Worm (Caenorhabditis elegans) whole organism, L3 larva: ENCODE results near the gene tbx-43.

ENCODE experiments used
- R02D3.7 ChIP-seq: fragments of 150-350 bp; optimal IDR thresholded peaks from 2 replicates; lab custom pipeline; 2014; ENCODE audit warnings: missing biosample characterization, missing genetic modification characterization
- ZK546.5 ChIP-seq: sonication (generic microtip); optimal IDR thresholded peaks from 2 replicates; lab custom pipeline; 2017; ENCODE audit warnings: missing biosample characterization, missing genetic modification characterization
- ceh-28 ChIP-seq: fragments of 150-350 bp; optimal IDR thresholded peaks from 2 replicates; lab custom pipeline; 2014; ENCODE audit warnings: missing biosample characterization, missing genetic modification reagents, missing genetic modification characterization
- ceh-82 ChIP-seq: fragments of 150-350 bp; optimal IDR thresholded peaks from 2 replicates; lab custom pipeline; 2014; ENCODE audit warnings: missing biosample characterization, missing genetic modification characterization
- ceh-9 ChIP-seq: sonication (generic microtip); optimal IDR thresholded peaks from 2 replicates; lab custom pipeline; 2018; ENCODE audit warnings: missing biosample characterization, missing genetic modification characterization
- daf-12 ChIP-seq: fragments of 150-350 bp; optimal IDR thresholded peaks from 2 replicates; lab custom pipeline; 2014; ENCODE audit warnings: missing biosample characterization, missing genetic modification reagents, missing genetic modification characterization
- egl-27 ChIP-seq: sonication (generic microtip); optimal IDR thresholded peaks from 4 replicates; lab custom pipeline; 2017; ENCODE audit warnings: missing biosample characterization, missing genetic modification reagents, missing genetic modification characterization
- egl-5 ChIP-seq: fragments of 150-350 bp; optimal IDR thresholded peaks from 2 replicates; lab custom pipeline; 2017; ENCODE audit warnings: missing biosample characterization, missing genetic modification reagents, missing genetic modification characterization, inconsistent platforms
- elt-2 ChIP-seq: sonication (generic microtip); optimal IDR thresholded peaks from 2 replicates; lab custom pipeline; 2016; ENCODE audit warnings: missing genetic modification reagents, mild to moderate bottlenecking, missing genetic modification characterization, missing compliant biosample characterization
- eor-1 ChIP-seq, 2 experiments: fragments of 150-350 bp; optimal IDR thresholded peaks; 2 replicates each; lab custom pipeline; 2014 to 2018; ENCODE audit warnings: missing biosample characterization in 2 of 2, missing genetic modification characterization in 2 of 2
- jun-1 ChIP-seq: fragments of 150-350 bp; optimal IDR thresholded peaks from 2 replicates; lab custom pipeline; 2014; ENCODE audit warnings: missing biosample characterization, missing genetic modification reagents, missing genetic modification characterization
- lin-39 ChIP-seq: fragments of 150-350 bp; optimal IDR thresholded peaks from 2 replicates; lab custom pipeline; 2018; ENCODE audit warnings: missing biosample characterization, missing genetic modification reagents, missing genetic modification characterization
- mdl-1 ChIP-seq: fragments of 150-350 bp; optimal IDR thresholded peaks from 2 replicates; lab custom pipeline; 2014; ENCODE audit warnings: missing biosample characterization, missing genetic modification characterization
- nfya-1 ChIP-seq: sonication (generic microtip); optimal IDR thresholded peaks from 2 replicates; lab custom pipeline; 2017; ENCODE audit warnings: missing genetic modification characterization, mild to moderate bottlenecking, missing compliant biosample characterization, antibody characterized with exemption, moderate library complexity; ENCODE audit not compliant: insufficient read depth
- nhr-11 ChIP-seq: fragments of 150-350 bp; optimal IDR thresholded peaks from 2 replicates; lab custom pipeline; 2014; ENCODE audit warnings: missing biosample characterization, missing genetic modification characterization
- nhr-12 ChIP-seq: fragments of 150-350 bp; optimal IDR thresholded peaks from 2 replicates; lab custom pipeline; 2014; ENCODE audit warnings: missing biosample characterization, missing genetic modification characterization
- nhr-23 ChIP-seq: fragments of 150-350 bp; optimal IDR thresholded peaks from 2 replicates; lab custom pipeline; 2014; ENCODE audit warnings: missing biosample characterization, missing genetic modification reagents, missing genetic modification characterization
- nhr-237 ChIP-seq: fragments of 150-350 bp; optimal IDR thresholded peaks from 2 replicates; lab custom pipeline; 2014; ENCODE audit warnings: missing biosample characterization, missing genetic modification characterization
- nhr-28 ChIP-seq: fragments of 150-350 bp; optimal IDR thresholded peaks from 2 replicates; lab custom pipeline; 2014; ENCODE audit warnings: missing biosample characterization, missing genetic modification characterization
- nhr-43 ChIP-seq: sonication (generic microtip); optimal IDR thresholded peaks from 2 replicates; lab custom pipeline; 2016; ENCODE audit warnings: mild to moderate bottlenecking, missing genetic modification characterization, missing compliant biosample characterization; ENCODE audit not compliant: poor library complexity, severe bottlenecking
- nhr-67 ChIP-seq: fragments of 150-350 bp; optimal IDR thresholded peaks from 2 replicates; lab custom pipeline; 2014; ENCODE audit warnings: missing biosample characterization, missing genetic modification characterization
- nhr-76 ChIP-seq: fragments of 150-350 bp; sonication (generic microtip); optimal IDR thresholded peaks from 5 replicates; lab custom pipeline; 2014; ENCODE audit warnings: missing biosample characterization, missing genetic modification characterization
- sea-2 ChIP-seq: fragments of 150-350 bp; sonication (generic microtip); optimal IDR thresholded peaks from 4 replicates; lab custom pipeline; 2014; ENCODE audit warnings: missing biosample characterization, missing genetic modification reagents, missing genetic modification characterization
- skn-1 ChIP-seq: fragments of 150-350 bp; optimal IDR thresholded peaks from 2 replicates; lab custom pipeline; 2014; ENCODE audit warnings: missing biosample characterization, missing genetic modification characterization
- tbx-2 ChIP-seq: sonication (generic microtip); optimal IDR thresholded peaks from 2 replicates; lab custom pipeline; 2016; ENCODE audit warnings: mild to moderate bottlenecking, missing genetic modification characterization, missing compliant biosample characterization
- unc-62 ChIP-seq: fragments of 150-350 bp; sonication (generic microtip); optimal IDR thresholded peaks from 4 replicates; lab custom pipeline; 2014; ENCODE audit warnings: missing biosample characterization, missing genetic modification reagents, missing genetic modification characterization
- zag-1 ChIP-seq: fragments of 150-350 bp; optimal IDR thresholded peaks from 2 replicates; lab custom pipeline; 2014; ENCODE audit warnings: missing biosample characterization, missing genetic modification characterization
- ztf-4 ChIP-seq: fragments of 150-350 bp; optimal IDR thresholded peaks from 2 replicates; lab custom pipeline; 2014; ENCODE audit warnings: missing biosample characterization, missing genetic modification characterization

Gene tbx-43

DNA sequence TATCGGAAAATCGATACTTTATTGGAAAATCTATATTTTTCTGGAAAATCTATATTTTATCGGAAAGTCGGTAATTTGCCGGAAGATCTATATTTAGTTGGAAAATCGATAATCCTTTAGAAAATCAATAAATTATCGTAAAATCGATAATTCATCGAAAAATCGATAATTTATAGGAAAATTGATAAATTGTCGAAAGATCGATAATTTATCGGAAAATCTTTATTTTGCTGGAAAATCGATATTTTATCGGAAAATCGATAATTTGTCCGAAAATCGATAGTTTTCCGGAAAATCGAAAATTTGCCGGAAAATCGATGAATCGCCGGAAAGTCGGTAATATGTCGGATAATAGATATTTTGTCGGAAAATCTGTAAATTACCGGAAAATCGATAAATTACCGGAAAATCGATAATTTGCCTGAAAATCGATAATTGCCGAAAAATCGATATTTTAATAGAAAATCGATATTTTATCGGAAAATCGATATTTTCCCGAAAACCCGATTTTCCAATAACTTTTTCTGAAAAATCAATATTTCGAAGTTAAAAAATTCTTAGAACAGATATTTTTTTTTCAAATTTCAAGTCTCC, 35.6 kb upstream of the tbx-43 start:
- TF ChIP-seq ceh-82 (tag; lab: Kevin White, UChicago) (no peak), ceh-28 (tag; lab: Kevin White, UChicago) (peak; percentile 99), nhr-67 (tag; lab: Kevin White, UChicago) (no peak)
- TF ChIP-seq, all 47 proteins: peak for 1

DNA sequence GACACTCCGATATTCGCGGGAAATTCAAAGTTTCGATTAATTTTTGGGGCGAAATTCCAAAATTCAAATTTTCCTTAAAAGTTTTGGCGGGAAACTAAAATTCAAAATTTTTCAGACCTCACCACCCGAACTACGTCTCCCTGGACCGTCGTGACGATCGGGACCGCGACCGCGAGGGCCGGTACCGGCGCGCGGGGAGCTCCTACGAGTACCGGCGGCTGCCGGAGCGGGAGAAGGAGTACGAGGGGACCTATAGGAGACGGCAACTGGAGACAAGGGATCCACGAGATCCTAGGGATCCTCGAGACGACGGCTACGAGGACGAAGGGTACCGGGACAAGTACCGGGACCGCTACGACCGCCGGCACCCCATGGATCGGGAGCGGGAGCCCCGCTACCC, 34.6 kb upstream of the tbx-43 start:
- TF ChIP-seq jun-1 (tag; lab: Kevin White, UChicago) (no peak), egl-27 (tag; lab: Kevin White, UChicago) (no peak)

DNA sequence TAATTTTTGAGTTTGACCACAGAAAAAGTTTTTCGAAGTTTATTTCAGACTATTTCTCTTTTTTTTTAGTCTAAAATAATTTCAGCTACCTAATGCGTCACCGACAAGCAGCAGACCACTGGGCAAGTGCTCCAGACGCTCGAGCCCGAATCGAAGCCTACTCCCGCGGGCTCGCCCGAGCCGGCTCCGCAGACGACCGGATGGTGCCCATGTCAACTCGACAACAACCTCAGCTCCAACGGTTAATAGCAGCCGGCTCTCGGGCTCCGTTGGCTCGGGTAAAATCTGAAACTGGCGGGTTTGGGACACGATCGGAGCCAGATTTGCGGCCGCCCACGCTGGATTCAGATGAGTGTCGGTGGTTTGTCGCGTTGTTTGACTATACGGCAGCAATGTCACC, 33.1 kb upstream of the tbx-43 start:
- no peak for TF ChIP-seq daf-12 (tag; lab: Kevin White, UChicago)
- TF ChIP-seq eor-1 (tag; optimal IDR thresholded peaks at IDR 0.05; lab: Kevin White, UChicago): no peak
- TF ChIP-seq ceh-82 (tag; lab: Kevin White, UChicago): no peak
- TF ChIP-seq nhr-237 (tag; lab: Kevin White, UChicago): no peak
- TF ChIP-seq ZK546.5 (tag; lab: Kevin White, UChicago): no peak
- no peak for TF ChIP-seq mdl-1
- no peak for TF ChIP-seq nhr-12 (tag; lab: Kevin White, UChicago)
- no peak for TF ChIP-seq lin-39 (tag; lab: Kevin White, UChicago)
- no peak for TF ChIP-seq jun-1 (tag; lab: Kevin White, UChicago)
- no peak for TF ChIP-seq nhr-23 (tag; lab: Kevin White, UChicago)
- TF ChIP-seq nhr-11: no peak
- no peak for TF ChIP-seq R02D3.7 (tag; lab: Kevin White, UChicago)
- TF ChIP-seq nhr-28 (tag; lab: Kevin White, UChicago): no peak
- no peak for TF ChIP-seq egl-27 (tag; lab: Kevin White, UChicago)
- TF ChIP-seq sea-2: no peak
- no peak for TF ChIP-seq unc-62
- no peak for TF ChIP-seq skn-1 (tag; lab: Kevin White, UChicago)
- TF ChIP-seq tbx-2 (tag; lab: Kevin White, UChicago): no peak
- TF ChIP-seq zag-1 (tag; lab: Kevin White, UChicago): no peak
- TF ChIP-seq egl-5 (tag; lab: Kevin White, UChicago): no peak

DNA sequence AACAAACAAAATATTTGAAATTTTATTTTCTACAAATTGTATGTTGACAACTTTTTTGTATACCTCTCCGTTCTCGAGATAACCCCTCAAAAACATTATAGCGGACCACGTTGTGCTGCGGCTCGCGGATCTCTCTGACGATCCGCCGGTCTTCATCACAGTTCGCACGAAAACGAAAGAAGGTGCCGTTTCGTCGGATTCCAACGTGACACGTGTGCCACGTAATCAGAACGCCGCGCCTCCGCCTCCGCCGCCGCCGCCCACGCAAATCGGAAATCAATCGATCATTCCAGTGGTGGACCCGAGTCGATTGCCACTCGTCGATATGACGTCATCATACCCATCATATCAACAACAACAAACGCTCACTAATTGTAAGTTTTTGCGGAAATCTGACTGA, 29.5 kb upstream of the tbx-43 start:
- no peak for TF ChIP-seq mdl-1
- no peak for TF ChIP-seq ztf-4 (tag; lab: Kevin White, UChicago)
- no peak for TF ChIP-seq nhr-43
- no peak for TF ChIP-seq nhr-76 (tag; lab: Kevin White, UChicago)

DNA sequence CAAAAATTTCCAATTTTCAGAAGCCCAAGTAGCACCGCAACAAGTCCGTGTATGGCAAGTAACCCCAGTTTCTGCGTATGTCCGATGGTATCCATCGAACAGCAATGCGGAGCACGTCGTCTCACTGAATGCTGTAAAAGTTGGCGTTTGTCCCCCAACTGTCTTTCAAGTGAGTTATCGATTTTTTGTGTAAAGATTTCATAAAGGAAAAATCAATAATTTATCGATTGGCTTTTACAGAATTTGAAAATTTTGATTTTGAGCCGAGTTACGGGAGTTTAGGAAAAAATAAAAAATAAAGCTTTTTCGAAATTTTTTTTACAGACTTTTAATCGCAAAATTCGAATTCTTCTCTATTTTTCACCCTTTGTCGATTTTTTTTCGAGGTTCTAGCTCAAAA, 24.2 kb upstream of the tbx-43 start:
- TF ChIP-seq ceh-28 (tag; lab: Kevin White, UChicago): peak; percentile 65
- no peak for TF ChIP-seq nhr-237 (tag; lab: Kevin White, UChicago)

DNA sequence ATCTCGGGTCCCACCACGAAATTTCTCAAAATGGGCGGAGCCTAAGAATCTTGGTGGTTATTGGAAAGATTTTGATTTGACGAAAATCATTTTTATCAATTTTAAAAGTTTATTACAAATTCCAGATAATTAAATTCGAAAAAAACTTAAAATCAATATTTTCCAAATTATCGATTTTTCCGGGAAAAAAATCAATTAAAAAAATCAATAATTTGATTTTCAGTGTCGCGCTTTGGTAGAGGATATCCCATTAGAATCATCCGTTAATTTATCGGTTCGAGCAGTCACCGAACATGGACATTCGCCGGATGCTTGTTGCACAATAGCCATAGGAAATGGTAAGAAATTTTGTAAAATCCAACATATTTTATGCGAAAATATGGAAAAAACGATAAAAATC, 23.5 kb upstream of the tbx-43 start:
- peak; percentile 84 for TF ChIP-seq ceh-28 (tag; lab: Kevin White, UChicago)
- no peak for TF ChIP-seq ceh-9 (tag; lab: Kevin White, UChicago)
- TF ChIP-seq zag-1 (tag; lab: Kevin White, UChicago): no peak

DNA sequence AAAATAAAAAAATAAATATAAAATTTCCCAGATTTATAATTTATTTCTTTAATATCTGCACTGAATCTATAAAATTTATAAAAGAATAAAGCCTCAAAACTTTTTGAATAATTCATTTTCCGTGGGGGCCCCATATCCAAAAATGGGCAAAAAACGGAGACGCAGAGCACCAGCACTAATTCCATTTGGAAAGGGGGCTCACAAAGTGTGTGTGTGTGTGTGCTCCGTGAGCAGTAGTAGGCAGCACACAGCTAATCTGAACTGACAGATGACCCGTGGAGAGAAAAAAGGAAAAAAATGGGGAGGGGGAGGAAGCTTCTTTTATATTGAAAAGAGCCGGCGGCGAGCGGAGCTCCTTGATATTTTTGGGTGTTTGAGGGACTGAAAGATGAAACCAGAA, 22.1 kb upstream of the tbx-43 start:
- TF ChIP-seq lin-39 (tag; lab: Kevin White, UChicago) (peak; percentile 21), nfya-1 (tag; lab: Kevin White, UChicago) (peak; percentile 17), elt-2 (tag; lab: Kevin White, UChicago) (no peak)
- TF ChIP-seq, all 47 proteins: peak for 2
